Fruit fly (Drosophila melanogaster) ovary, adult (tissue): Measurements from ENCODE around the gene Fatp1.

ENCODE experiments used
- CG17801 ChIP-seq: fragments of 200-800 bp; optimal IDR thresholded peaks from 2 replicates; lab custom pipeline; 2019; ENCODE audit warnings: missing biosample characterization, mild to moderate bottlenecking, missing genetic modification characterization, moderate library complexity; ENCODE audit not compliant: partially characterized antibody

Gene Fatp1

DNA sequence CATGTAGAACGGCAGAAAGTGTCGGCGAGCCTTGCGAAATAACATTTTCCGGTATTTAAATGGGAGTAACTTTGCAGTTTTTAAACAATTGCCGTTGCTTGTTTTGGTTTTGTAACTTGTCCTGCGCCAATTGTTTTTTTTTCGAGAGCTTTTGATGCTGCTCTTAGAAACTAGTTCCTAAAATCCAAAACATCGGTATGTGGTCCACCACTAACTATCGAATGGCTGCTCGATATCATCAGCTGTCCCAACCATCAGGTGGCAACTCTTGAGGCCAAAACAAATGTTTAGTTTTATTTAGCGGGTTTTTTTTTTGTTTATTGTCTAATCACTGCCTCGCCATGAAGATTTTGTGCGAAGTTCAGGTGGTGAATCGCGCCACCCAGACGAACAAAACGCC is at the start of gene Fatp1, which contains the start of gene Lrr47:
Fatp1 (minus strand) TSS at position 134 of the 400 bp plus-strand sequence.
Lrr47 (plus strand) TSS at position 251 of the 400 bp plus-strand sequence.
- TF ChIP-seq CG17801 (GFP tag; lab: Kevin White, UChicago) = no peak

DNA sequence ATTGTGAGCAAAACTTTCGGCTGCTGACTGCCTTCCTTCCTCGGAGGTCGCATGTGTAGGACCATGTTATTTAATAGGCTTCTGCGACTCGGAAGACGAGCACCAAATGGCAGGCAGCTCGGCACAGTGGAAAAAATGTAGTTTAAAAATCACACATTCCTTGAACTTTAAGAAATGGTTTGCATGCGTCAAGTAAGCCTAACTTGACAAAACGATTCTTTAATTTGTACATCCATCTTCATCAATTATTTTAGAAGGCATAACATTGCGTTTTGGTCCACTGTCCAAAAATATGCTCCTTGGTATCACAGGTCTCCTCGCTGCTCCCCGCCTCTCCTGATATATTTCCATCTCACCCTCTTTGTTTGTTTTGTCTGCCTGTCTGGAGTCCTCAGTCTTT is 48.7 kb upstream of the Fatp1 start:
- no peak for TF ChIP-seq CG17801 (GFP tag; lab: Kevin White, UChicago)

DNA sequence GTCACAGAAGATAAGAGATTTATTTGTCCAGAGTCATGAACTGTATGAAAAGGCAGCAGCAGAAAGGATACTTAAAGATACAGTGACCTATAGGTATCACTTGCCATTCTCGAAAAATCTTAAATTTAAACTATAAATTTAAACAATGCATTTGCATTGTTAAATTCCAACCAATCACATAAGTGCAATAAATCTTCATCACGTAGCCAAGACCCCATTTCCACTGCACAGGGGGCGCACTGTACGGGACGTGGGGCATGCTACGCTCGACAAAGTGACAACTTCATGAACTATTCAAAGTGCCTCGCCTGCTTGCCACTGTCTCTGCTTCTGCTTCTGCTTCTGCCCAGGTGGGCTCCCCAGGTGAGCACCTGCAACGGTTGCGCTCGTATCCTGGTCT is 38.3 kb upstream of the Fatp1 start:
- TF ChIP-seq CG17801 (GFP tag; lab: Kevin White, UChicago) = no peak

DNA sequence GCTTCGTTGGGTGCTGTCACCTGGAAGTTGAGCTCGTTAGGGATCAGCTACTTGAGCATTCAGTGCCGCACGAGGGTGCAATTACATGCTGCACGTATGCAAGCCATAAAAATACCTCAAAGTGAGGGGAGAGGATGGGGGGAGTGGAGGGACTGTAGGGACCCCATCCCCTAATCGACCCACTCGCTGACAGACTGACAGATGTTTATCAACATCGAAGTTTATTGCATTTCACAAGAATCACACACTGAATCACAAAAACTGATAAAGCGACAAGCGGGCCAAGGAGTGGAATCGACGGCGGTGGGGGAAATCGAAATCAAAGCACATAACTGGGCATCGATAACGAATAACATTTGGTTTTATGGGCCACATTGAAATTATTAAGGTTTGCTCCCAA is 37.7 kb upstream of the Fatp1 start:
- no peak for TF ChIP-seq CG17801 (GFP tag; lab: Kevin White, UChicago)

DNA sequence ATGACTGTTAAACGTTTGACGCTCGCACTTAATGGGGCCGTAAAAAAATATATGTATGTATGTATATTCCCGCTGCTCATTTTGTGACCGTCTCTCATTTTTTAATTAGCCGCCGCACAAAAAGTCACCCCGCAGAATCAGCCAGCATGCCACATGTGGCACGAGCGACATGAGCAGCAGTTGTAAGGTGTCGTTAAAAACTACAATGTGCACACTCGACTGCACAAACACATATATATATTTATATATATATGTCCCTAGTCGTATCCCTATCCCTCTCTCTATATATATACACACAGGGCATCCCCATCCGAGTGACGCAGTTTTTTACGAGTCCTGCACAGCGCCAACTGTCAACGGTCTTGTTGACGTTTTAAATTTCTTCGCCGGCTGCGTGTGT is 36.7 kb upstream of the Fatp1 start:
- TF ChIP-seq CG17801 (GFP tag; lab: Kevin White, UChicago) = no peak

DNA sequence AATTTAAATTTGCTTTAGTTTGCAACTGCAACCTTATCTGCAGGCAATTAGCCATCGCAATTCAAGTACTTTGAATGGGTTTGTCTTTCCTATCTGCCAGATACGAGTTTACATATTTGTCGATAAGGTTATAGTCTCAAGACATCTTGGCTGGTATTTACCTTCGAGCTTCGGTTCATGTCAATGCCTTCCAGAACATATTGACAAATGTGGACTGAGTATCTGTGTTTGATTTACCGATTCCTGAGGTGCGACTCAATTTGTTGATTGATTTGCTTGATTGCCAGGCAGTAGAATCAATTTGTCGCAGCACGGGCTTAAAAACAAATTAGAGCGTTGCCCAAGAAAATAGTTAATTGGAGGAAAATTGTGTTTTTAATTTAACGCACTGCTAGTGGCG is 35.8 kb upstream of the Fatp1 start:
- no peak for TF ChIP-seq CG17801 (GFP tag; lab: Kevin White, UChicago)

DNA sequence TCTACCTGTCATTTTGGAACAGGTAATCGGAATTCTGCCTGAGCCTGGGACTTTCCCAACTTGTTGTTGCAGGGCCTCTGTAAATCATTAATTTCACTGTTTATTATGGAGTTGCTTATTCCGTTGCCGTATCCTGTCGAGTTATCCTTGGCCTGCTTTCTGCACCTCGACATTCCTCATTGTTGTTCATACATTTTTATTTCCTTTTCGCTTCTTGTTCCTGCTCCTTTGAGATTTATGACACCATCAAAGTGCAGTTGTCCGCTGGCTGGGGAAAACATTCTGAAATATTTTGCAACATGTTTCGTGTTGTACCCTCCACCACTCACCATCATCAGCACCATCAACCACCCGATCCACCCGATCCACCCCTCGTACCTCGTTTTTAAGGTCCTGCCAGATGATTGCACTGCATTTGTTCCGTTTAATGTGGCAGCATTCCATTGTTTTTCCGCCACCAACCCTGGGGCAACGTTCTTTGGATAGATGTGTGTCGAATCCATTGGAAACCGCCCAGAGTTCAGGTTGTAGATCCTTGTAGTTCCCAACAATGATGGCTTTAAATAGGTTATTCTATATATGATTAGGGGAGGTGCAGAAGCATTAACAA is 31.9 kb upstream of the Fatp1 start:
- TF ChIP-seq CG17801 (GFP tag; lab: Kevin White, UChicago) = no peak

DNA sequence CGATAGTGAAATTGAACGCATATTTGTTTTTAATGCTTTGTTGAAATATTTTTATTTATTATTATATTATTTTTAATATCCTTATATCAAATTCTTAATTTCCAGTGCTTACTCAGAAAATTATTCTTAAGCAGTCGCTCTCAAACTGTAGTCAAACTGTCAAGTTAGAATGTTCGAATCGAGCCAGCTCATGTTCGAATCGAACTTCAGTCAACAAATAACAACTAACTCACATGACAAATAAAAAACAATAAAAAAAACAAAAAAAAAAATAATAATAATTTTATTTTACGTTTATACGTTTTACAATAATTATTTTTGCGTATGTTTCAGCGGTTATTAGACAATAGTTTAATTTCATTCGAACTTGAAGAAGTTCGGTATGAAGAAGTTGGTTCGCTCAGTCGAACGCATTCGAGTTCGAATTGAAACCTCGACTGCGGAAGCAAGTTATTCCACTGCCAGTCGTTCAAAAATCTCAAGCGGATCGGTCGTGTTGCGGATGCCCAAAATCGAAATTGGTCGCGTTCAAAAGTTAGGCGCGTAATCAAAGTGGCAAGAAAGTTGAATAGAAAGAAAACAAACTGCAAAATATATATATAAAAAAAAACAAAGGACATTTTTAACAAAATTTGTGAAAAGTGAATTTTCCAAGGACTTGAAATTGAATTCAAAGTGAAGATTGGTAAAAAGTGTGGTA is 27.6 kb upstream of the Fatp1 start, which contains the start of gene Trim9:
Trim9 (plus strand) TSS at position 463 of the 700 bp plus-strand sequence.
- TF ChIP-seq CG17801 (GFP tag; lab: Kevin White, UChicago) = no peak

DNA sequence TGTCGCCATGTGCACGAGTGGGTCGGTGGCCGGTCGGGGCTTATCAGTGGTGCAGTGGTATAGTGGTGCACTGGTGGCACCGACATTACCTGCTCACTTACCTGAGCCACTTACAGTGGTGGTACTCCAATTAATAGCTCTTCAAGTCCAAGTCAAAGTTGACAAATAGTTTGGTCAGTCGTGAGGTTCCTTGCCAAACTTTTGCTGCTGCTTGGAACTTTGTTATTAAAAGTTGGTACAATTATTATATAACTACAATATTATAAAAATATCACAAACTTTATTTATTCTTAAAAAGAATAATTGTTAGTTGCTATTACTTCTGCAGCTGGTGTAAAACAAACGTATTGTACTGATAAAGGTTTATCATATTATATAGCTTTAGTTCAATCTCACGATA is 27.0 kb upstream of the Fatp1 start:
- TF ChIP-seq CG17801 (GFP tag; lab: Kevin White, UChicago) = no peak

DNA sequence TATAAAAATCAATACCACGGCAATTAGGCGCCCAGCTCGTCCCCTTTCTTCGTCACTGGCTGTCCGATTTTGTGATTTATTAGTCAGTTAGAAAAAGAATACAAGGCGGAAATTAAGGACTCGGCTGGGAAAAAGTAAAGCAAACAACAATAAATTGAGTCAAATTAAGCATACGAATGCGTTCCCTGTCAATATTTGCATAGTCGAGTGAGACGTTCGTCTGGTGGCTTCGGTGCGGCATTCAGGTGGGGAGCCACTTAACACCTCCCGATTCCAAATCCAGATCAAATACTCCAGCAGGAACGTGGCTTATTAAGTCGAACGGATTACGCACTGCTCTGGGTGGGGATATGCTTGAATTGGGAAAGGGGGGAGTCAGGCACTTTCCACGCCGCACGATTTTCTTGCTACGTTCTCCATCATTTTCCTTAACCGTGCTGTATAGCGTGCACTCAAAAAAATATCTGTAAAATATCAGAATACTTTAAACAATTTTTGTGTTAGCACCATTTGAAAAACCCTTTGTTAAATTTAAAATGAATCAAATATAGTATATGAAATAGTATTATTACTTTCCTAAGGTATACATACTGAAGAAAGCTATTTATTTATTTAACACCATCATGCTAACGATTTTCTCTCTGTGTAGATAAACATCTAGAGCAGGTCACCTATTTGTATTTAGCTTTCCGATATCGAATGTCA is 26.2 kb upstream of the Fatp1 start:
- no peak for TF ChIP-seq CG17801 (GFP tag; lab: Kevin White, UChicago)

DNA sequence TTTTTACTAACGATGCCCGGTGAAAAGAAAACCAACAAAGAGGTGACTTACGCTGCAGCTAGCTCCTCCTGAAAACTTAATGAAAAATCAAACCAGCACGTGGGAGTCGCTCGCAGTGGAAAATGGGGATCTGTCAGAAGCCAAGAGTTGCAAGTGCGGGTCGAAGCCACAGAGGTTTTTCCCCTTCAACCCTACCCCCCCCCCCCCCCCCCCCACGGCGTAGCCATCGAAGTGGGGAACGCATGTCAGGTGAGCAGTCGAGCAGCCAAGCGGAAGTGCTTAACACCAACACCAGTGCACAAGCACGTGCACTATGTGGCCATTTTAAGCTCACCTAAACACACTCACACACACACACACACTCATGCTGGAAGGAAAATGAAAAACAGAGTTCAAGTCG is 22.3 kb upstream of the Fatp1 start:
- TF ChIP-seq CG17801 (GFP tag; lab: Kevin White, UChicago) = no peak

DNA sequence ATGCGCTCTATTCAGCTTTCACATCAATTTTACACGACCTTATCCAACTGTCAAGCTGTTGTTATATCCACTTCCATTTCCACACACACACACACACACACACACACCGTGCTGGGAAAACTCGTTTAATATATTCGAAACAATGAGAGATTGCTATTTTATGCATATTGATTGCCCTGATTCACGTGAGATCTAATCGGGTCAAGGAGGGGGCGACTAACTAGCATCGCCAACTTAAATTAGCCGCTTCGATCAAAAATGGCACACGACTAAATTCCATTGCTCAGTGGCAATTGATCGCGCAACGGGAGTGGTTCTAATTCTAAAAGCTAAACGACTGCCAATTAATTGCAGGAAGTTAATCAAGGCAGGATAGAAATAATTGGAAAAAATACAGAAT is 17.0 kb upstream of the Fatp1 start, which contains the start of gene CG18302:
CG18302 (plus strand) TSS at position 301 of the 400 bp plus-strand sequence.
- no peak for TF ChIP-seq CG17801 (GFP tag; lab: Kevin White, UChicago)

DNA sequence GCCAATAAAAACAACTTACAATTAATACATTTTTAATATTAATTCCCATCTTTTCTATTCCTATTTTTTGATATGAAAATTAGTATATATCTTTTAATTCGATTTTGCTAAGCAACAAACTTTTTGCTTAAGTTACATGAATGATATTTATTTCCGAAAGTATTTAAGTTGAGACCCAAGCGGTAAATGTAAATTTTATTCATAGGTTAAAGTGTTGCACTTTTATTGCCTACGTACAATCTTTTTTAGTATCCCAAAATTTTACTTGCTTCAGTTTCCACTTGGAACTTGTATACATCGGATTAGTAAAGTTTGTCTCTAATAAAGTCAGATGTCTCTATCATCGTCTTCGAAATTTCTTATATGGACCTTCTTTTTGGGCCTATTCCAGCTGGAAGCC is 14.5 kb upstream of the Fatp1 start, which contains the start of gene CG18301:
CG18301 (plus strand) TSS at position 301 of the 400 bp plus-strand sequence.
- TF ChIP-seq CG17801 (GFP tag; lab: Kevin White, UChicago) = no peak

DNA sequence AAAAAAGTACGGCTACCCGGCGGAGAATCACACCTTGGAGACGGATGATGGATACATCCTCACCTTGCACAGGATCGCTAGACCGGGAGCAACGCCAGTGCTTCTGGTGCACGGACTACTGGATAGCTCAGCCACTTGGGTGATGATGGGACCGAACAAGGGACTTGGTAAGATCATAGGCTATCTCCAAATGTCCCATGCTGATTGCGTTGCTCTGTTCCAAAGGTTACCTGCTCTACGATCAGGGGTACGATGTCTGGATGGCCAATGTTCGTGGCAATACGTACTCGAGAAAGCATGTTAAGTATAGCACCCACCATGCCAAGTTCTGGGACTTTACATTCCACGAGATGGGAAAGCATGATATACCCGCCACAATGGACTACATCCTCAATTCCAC is 13.1 kb upstream of the Fatp1 start:
- no peak for TF ChIP-seq CG17801 (GFP tag; lab: Kevin White, UChicago)

DNA sequence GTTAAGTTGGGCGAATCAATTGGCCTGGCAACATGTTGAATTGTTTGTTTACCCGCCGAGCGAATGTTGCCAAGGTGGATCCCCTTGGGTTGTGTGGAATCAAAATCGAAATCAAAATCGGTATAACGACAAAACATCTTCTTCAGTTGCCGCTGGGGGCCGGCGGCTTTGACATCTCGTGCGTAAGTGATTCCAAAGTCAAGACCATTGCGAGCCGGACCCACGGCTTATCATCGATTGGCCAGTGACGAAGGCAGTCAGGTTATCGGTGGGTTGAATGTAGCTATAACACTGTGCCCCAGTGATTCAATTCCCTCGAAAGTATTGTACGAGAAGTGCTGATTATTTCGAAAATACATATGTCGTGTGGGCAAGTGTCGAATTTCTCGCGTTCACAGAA is 12.0 kb upstream of the Fatp1 start:
- no peak for TF ChIP-seq CG17801 (GFP tag; lab: Kevin White, UChicago)
